Worm (Caenorhabditis elegans): ENCODE data around the gene srg-64.

Gene srg-64

ce11 chrX:15689244-15689643 is 51.2 kb downstream of the srg-64 start, which contains the start of gene C03H12.1:
C03H12.1 (plus strand) TSS chrX:15689449.
- TF ChIP-seq nhr-232 (tag; optimal IDR thresholded peaks at IDR 0.05) (no peak), elt-2 (tag; optimal IDR thresholded peaks at IDR 0.05) (peak; percentile 12)
